Fruit fly (Drosophila melanogaster): ENCODE measurements around the gene frm.

dm6 chr3L:5548524-5549084, 2.4 kb downstream of the frm start:
- TF ChIP-seq CG33017 (tag; optimal IDR thresholded peaks at IDR 0.05) (no peak), CG14711 (tag; optimal IDR thresholded peaks at IDR 0.05) (no peak)
